Worm (Caenorhabditis elegans): ENCODE data around the gene ari-1.4.
A peak's percentile ranks its signal among the peaks of the same experiment; 100 is the strongest.

Gene ari-1.4

DNA sequence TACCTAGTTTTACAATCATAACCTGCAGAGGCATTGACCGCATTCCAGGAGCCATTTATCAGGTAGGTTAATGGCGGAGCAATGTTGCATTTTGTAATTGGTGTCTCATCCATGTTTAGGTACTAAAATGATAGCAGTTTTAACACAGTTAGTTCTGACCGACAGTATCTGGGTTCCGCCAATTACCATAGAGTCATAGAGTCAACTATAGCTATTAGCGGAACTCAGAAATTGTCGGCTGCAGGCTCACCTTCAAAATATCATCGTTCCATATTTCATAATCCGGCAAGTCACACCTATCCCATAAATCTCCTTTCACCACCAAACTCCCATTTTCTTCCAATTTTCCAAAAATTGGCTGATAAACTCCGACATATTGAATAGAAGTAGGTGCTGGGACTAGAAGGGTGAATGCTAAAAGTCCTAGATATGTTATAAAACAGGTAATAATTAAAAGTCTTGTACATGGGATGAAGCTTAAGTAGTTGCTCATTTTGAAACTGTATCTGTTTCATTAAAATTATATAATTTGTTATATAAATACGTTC lies 11.2 kb upstream of the ari-1.4 start, which contains the start of gene Y73F8A.35:
Y73F8A.35 (minus strand) TSS at position 498 of the 548 bp plus-strand sequence.
- TF ChIP-seq nhr-77 (tag; optimal IDR thresholded peaks at IDR 0.05) = no peak
- no peak for TF ChIP-seq pqm-1 (tag; optimal IDR thresholded peaks at IDR 0.05)
- TF ChIP-seq nhr-237 (tag; optimal IDR thresholded peaks at IDR 0.05) = no peak
- TF ChIP-seq nhr-76 (tag; optimal IDR thresholded peaks at IDR 0.05) = no peak
- TF ChIP-seq nhr-28 (tag; optimal IDR thresholded peaks at IDR 0.05) = no peak
- TF ChIP-seq ceh-28 (tag; optimal IDR thresholded peaks at IDR 0.05) = no peak
- TF ChIP-seq zag-1 (tag; optimal IDR thresholded peaks at IDR 0.05) = no peak
- no peak for TF ChIP-seq aly-2 (tag; optimal IDR thresholded peaks at IDR 0.05)
- no peak for TF ChIP-seq hmg-11 (tag; optimal IDR thresholded peaks at IDR 0.05)
- TF ChIP-seq nhr-67 (tag; optimal IDR thresholded peaks at IDR 0.05) = no peak
- no peak for TF ChIP-seq ztf-4 (tag; optimal IDR thresholded peaks at IDR 0.05)
- no peak for TF ChIP-seq elt-3 (tag; optimal IDR thresholded peaks at IDR 0.05)

DNA sequence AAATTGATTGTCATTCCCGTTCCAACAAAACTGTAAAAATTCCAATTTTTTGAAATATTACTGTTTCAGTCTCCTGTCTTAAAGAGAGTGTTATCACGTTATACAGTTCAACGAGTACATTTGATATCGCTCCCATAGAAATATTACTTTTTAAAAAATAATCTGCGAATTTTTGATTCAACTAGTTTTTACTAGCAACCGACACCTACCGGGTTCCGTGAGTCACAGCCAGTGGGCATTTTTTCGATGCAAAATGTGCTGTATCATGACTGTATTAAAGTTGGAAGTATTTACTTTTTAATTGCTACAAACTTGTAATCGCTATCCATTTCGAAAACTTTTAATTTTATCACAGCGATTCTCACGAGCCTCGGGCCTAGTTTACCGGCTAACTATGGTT lies 9.0 kb upstream of the ari-1.4 start:
- no peak for TF ChIP-seq hmg-11 (tag; optimal IDR thresholded peaks at IDR 0.05)
- no peak for TF ChIP-seq nhr-67 (tag; optimal IDR thresholded peaks at IDR 0.05)
- TF ChIP-seq tbx-2 (tag; optimal IDR thresholded peaks at IDR 0.05) = no peak
- TF ChIP-seq elt-2 (tag; optimal IDR thresholded peaks at IDR 0.05) = no peak
- no peak for TF ChIP-seq nhr-77 (tag; optimal IDR thresholded peaks at IDR 0.05)
- TF ChIP-seq ceh-9 (tag; optimal IDR thresholded peaks at IDR 0.05) = no peak
- TF ChIP-seq mdl-1 (tag; optimal IDR thresholded peaks at IDR 0.05) = no peak
- no peak for TF ChIP-seq daf-12 (tag; optimal IDR thresholded peaks at IDR 0.05)
- no peak for TF ChIP-seq zag-1 (tag; optimal IDR thresholded peaks at IDR 0.05)
- TF ChIP-seq nhr-12 (tag; optimal IDR thresholded peaks at IDR 0.05) = no peak
- TF ChIP-seq ceh-16 (tag; optimal IDR thresholded peaks at IDR 0.05) = no peak
- no peak for TF ChIP-seq nhr-43 (tag; optimal IDR thresholded peaks at IDR 0.05; ENCODE audit: poor library complexity, severe bottlenecking)
- TF ChIP-seq nhr-237 (tag; optimal IDR thresholded peaks at IDR 0.05) = no peak

DNA sequence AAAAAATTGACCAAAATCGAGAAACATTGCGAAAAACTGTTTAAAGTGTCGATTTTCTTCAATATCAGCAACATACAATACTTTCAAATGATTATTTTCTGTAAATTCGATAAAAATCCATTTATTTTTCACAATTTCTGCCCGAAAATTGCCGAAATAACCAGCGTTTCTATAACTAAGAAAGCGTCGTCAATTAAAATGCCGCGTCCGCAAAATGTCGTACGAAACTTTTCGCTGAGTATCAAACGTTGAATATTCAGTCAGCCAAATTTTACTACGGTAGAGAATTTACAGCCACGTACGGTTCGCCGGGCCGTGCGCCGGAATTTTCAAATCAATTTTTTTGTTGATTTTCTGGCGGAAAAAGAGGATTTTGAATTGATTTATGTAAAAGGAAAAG lies 2.2 kb upstream of the ari-1.4 start:
- peak; percentile 11 for TF ChIP-seq lin-15B (tag; optimal IDR thresholded peaks at IDR 0.05)

DNA sequence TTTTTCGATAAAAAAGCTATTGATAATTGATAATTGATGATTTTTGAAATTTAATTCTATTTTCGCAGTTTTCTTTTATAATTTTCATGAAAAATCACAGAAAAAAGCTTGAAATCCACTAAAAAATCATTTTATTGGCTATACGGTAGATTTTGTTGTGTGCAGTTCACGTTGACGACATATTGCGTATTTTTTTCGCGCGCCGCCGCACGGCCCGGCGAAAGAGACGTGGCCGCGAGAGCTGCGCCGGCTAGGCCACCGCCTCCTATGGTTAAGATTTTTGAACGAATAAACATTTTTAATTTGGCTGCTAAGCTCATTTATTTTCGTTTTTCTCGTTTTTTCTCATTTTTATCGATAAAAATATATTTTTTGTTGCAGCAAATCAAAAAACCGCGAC lies 498 bp upstream of the ari-1.4 start:
- TF ChIP-seq lin-15B (tag; optimal IDR thresholded peaks at IDR 0.05) = peak; percentile 22

DNA sequence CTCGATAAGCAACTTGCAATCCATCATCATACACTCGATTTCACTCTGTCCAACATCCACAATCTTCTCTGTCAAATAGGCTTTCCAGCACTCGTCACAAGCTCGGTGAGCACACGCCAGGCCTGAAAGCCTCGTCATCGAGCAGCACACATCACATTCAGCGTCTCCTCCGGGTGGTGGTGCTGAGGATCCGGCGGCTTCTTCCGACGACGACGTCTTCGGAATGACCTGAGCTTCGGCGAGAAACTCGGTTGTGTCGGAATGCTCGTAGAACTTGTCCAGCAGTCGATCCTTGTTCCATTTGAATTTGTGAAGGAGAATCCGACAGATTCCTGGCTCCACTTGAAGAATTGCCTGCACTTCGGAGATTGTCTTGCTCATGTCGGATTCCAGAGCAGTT lies 1.0 kb downstream of the ari-1.4 start:
- TF ChIP-seq ceh-28 (tag; optimal IDR thresholded peaks at IDR 0.05) = no peak

DNA sequence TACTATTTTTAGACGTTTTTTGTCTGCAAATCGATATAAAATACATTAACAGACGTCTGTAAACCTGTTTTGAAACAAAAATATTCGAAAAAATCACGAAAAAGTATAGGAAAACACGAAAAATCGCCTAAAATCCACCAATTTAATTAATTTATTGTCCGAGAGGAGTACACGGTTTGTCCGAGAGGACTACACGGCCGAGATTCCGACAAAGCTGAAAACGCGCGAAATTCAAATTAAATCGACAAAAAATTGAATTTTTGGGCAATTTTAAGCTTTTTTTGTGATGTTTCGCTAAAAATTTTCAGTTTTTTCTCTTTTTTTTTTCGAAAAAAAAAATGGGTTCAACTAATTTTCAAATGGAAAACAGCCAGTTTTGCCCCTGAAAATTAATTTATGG lies 1.9 kb downstream of the ari-1.4 start:
- no peak for TF ChIP-seq tbx-2 (tag; optimal IDR thresholded peaks at IDR 0.05)
- TF ChIP-seq eor-1 (tag; optimal IDR thresholded peaks at IDR 0.05) = no peak
- no peak for TF ChIP-seq ceh-9 (tag; optimal IDR thresholded peaks at IDR 0.05)
- TF ChIP-seq skn-1 (tag; optimal IDR thresholded peaks at IDR 0.05) = peak; percentile 34
- TF ChIP-seq mml-1 (tag; optimal IDR thresholded peaks at IDR 0.05) = no peak
- peak; percentile 39 for TF ChIP-seq pqm-1 (tag; optimal IDR thresholded peaks at IDR 0.05)
- no peak for TF ChIP-seq zag-1 (tag; optimal IDR thresholded peaks at IDR 0.05)
- no peak for TF ChIP-seq sea-2 (GFP tag; optimal IDR thresholded peaks at IDR 0.05)
- TF ChIP-seq lsy-12 (tag; optimal IDR thresholded peaks at IDR 0.05) = peak; percentile 34
- TF ChIP-seq nhr-28 (tag; optimal IDR thresholded peaks at IDR 0.05) = no peak
- no peak for TF ChIP-seq nhr-77 (tag; optimal IDR thresholded peaks at IDR 0.05)
- no peak for TF ChIP-seq ZK546.5 (tag; optimal IDR thresholded peaks at IDR 0.05)
- TF ChIP-seq daf-12 (tag; optimal IDR thresholded peaks at IDR 0.05) = no peak
- TF ChIP-seq elt-1 (tag; optimal IDR thresholded peaks at IDR 0.05) = no peak
- no peak for TF ChIP-seq aly-2 (tag; optimal IDR thresholded peaks at IDR 0.05)
- TF ChIP-seq jun-1 (tag; optimal IDR thresholded peaks at IDR 0.05) = no peak
- TF ChIP-seq ceh-28 (tag; optimal IDR thresholded peaks at IDR 0.05) = no peak
- no peak for TF ChIP-seq egl-5 (tag; optimal IDR thresholded peaks at IDR 0.05)
- peak; percentile 71 for TF ChIP-seq snpc-4 (tag; optimal IDR thresholded peaks at IDR 0.05)
- TF ChIP-seq ceh-82 (tag; optimal IDR thresholded peaks at IDR 0.05) = no peak
- no peak for TF ChIP-seq lin-15B (tag; optimal IDR thresholded peaks at IDR 0.05)
- TF ChIP-seq ceh-16 (tag; optimal IDR thresholded peaks at IDR 0.05) = no peak
- TF ChIP-seq nhr-237 (tag; optimal IDR thresholded peaks at IDR 0.05) = no peak
- peak; percentile 86 for TF ChIP-seq nhr-43 (tag; optimal IDR thresholded peaks at IDR 0.05; ENCODE audit: poor library complexity, severe bottlenecking)
- TF ChIP-seq pha-4 (tag; optimal IDR thresholded peaks at IDR 0.05) = peak; percentile 49
- TF ChIP-seq fkh-10 (GFP tag; optimal IDR thresholded peaks at IDR 0.05) = no peak
- peak; percentile 0 for TF ChIP-seq hmg-11 (tag; optimal IDR thresholded peaks at IDR 0.05)
- no peak for TF ChIP-seq nhr-12 (tag; optimal IDR thresholded peaks at IDR 0.05)
- TF ChIP-seq unc-39 (tag; optimal IDR thresholded peaks at IDR 0.05) = no peak
- TF ChIP-seq elt-2 (tag; optimal IDR thresholded peaks at IDR 0.05) = peak; percentile 22
- no peak for TF ChIP-seq ztf-4 (tag; optimal IDR thresholded peaks at IDR 0.05)
- no peak for TF ChIP-seq mdl-1 (tag; optimal IDR thresholded peaks at IDR 0.05)
- TF ChIP-seq lin-39 (tag; optimal IDR thresholded peaks at IDR 0.05) = no peak
- TF ChIP-seq nfya-1 (tag; optimal IDR thresholded peaks at IDR 0.05; ENCODE audit: insufficient read depth) = peak; percentile 25
- TF ChIP-seq nhr-67 (tag; optimal IDR thresholded peaks at IDR 0.05) = no peak
- no peak for TF ChIP-seq ztf-11 (tag; optimal IDR thresholded peaks at IDR 0.05)
- TF ChIP-seq fos-1 (tag; optimal IDR thresholded peaks at IDR 0.05) = no peak
- no peak for TF ChIP-seq R02D3.7 (tag; optimal IDR thresholded peaks at IDR 0.05)
